Worm (Caenorhabditis elegans): ENCODE measurements around the gene fbxb-84.

ce11 chrIII:184335-184734 is 38.1 kb upstream of the fbxb-84 start:
- TF ChIP-seq pha-4 (tag; optimal IDR thresholded peaks at IDR 0.05) (no peak), nhr-76 (tag; optimal IDR thresholded peaks at IDR 0.05) (no peak), lsy-2 (tag; optimal IDR thresholded peaks at IDR 0.05) (no peak), nhr-237 (tag; optimal IDR thresholded peaks at IDR 0.05) (no peak), lin-13 (tag; optimal IDR thresholded peaks at IDR 0.05) (no peak), ztf-11 (tag; optimal IDR thresholded peaks at IDR 0.05) (no peak), unc-62 (GFP tag; optimal IDR thresholded peaks at IDR 0.05) (no peak), nhr-28 (tag; optimal IDR thresholded peaks at IDR 0.05) (no peak), sem-2 (GFP tag; optimal IDR thresholded peaks at IDR 0.05) (no peak), mep-1 (tag; optimal IDR thresholded peaks at IDR 0.05) (no peak), ces-1 (GFP tag; optimal IDR thresholded peaks at IDR 0.05) (no peak), blmp-1 (tag; optimal IDR thresholded peaks at IDR 0.05) (no peak)
